Fruit fly (Drosophila melanogaster): ENCODE data around the gene CG16985.

dm6 chr3L:2582290-2582689 lies 16.8 kb upstream of the CG16985 start:
- 0 out of 2 replicates have a peak, but pooled peaks have one; percentile 14 for TF ChIP-seq CG10348 (GFP tag; IDR thresholded peaks at IDR 0.05)
- TF ChIP-seq CG14655 (GFP tag; optimal IDR thresholded peaks at IDR 0.05), result peak; percentile 66
- TF ChIP-seq Ets98B (GFP tag; IDR thresholded peaks at IDR 0.05), result peak; percentile 91
- peak; percentile 89 for TF ChIP-seq CG4496 (GFP tag; IDR thresholded peaks at IDR 0.05)
- no peak for TF ChIP-seq Snoo (tag; optimal IDR thresholded peaks at IDR 0.05)
- TF ChIP-seq CG12605 (GFP tag; IDR thresholded peaks at IDR 0.05), result peak; percentile 78
- TF ChIP-seq CG8159 (tag; optimal IDR thresholded peaks at IDR 0.05), result peak; percentile 32
- no peak for TF ChIP-seq EcR (GFP tag; optimal IDR thresholded peaks at IDR 0.05)
- TF ChIP-seq D1 (tag; optimal IDR thresholded peaks at IDR 0.05), result no peak
- no peak for TF ChIP-seq CG13204 (GFP tag; optimal IDR thresholded peaks at IDR 0.05)

Data from whole organism, pupa.